Worm (Caenorhabditis elegans) whole organism, early embryonic: ENCODE data around the gene cyp-13B1.

Experiments used
- B0310.2 ChIP-seq: sonication (generic microtip); optimal IDR thresholded peaks from 2 replicates; lab custom pipeline; 2016; ENCODE audit warnings: mild to moderate bottlenecking, missing genetic modification characterization, missing compliant biosample characterization
- F13C5.2 ChIP-seq: sonication (generic microtip); optimal IDR thresholded peaks from 2 replicates; lab custom pipeline; 2017; ENCODE audit warnings: mild to moderate bottlenecking, missing genetic modification characterization, inconsistent platforms, missing compliant biosample characterization
- aly-1 ChIP-seq: sonication (generic microtip); optimal IDR thresholded peaks from 2 replicates; lab custom pipeline; 2016; ENCODE audit warnings: missing genetic modification characterization, missing compliant biosample characterization
- ama-1 ChIP-seq: fragments of 150-350 bp; optimal IDR thresholded peaks from 2 replicates; lab custom pipeline; 2014
- ceh-13 ChIP-seq: fragments of 200-800 bp; sonication (Bioruptor generic); optimal IDR thresholded peaks from 2 replicates; lab custom pipeline; 2018; ENCODE audit warnings: mild to moderate bottlenecking, missing genetic modification characterization, missing compliant biosample characterization
- ets-7 ChIP-seq: sonication (generic microtip); optimal IDR thresholded peaks from 2 replicates; lab custom pipeline; 2016; ENCODE audit warnings: missing genotype, missing genetic modification characterization, missing compliant biosample characterization
- flt-1 ChIP-seq: fragments of 200-800 bp; sonication (Bioruptor generic); IDR thresholded peaks from 2 replicates; pipeline ENCODE4 v1.3.6; 2022; ENCODE audit warnings: missing genetic modification characterization, missing compliant biosample characterization
- hmg-4 ChIP-seq: fragments of 200-800 bp; sonication (Bioruptor generic); optimal IDR thresholded peaks from 2 replicates; lab custom pipeline; 2018; ENCODE audit warnings: mild to moderate bottlenecking, missing genetic modification characterization, missing compliant biosample characterization
- pes-1 ChIP-seq: fragments of 200-800 bp; sonication (Bioruptor generic); IDR thresholded peaks from 2 replicates; pipeline ENCODE4 v1.3.6; 2022; ENCODE audit warnings: missing genetic modification reagents, missing genetic modification characterization, missing compliant biosample characterization
- scrt-1 ChIP-seq: fragments of 200-800 bp; sonication (Bioruptor generic); IDR thresholded peaks from 2 replicates; pipeline ENCODE4 v1.3.6; 2022; ENCODE audit warnings: missing genetic modification characterization, missing compliant biosample characterization
- sea-1 ChIP-seq: fragments of 200-800 bp; sonication (Bioruptor generic); conservative IDR thresholded peaks from 2 replicates; pipeline ENCODE4 v1.3.6; 2022; ENCODE audit warnings: missing genetic modification characterization, missing compliant biosample characterization
- tbx-37 ChIP-seq: fragments of 200-800 bp; sonication (Bioruptor generic); conservative IDR thresholded peaks from 2 replicates; pipeline ENCODE4 v1.3.6; 2022; ENCODE audit warnings: missing genetic modification reagents, missing genetic modification characterization, missing compliant biosample characterization
- tra-4 ChIP-seq: sonication (generic microtip); optimal IDR thresholded peaks from 2 replicates; lab custom pipeline; 2017; ENCODE audit warnings: missing genetic modification characterization, missing compliant biosample characterization

DNA sequence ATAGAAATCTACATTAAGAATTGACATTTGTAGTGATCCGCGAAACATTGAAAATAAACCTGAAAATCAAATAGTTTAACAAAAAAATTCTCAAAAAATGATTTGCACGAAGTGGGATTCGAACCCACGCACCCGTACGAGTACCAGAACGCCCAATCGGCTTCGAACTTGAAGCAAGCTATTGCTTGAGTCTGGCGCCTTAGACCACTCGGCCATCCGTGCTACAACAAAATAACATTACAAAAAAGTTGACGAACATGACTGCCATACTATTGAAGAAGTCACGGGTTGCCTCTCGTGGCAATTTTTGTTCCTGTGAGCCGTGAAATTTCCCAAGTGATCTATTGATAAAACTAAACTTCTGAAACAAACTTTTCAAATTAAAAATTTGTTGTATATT, 33.8 kb upstream of the cyp-13B1 start:
- TF ChIP-seq sea-1 (GFP tag; lab: Robert Waterston, UW) (no peak), ama-1 (no peak), F13C5.2 (tag; lab: Kevin White, UChicago) (no peak), tbx-37 (GFP tag; lab: Robert Waterston, UW) (no peak), ceh-13 (no peak), ets-7 (no peak), hmg-4 (GFP tag; lab: Kevin White, UChicago) (no peak), pes-1 (GFP tag; lab: Robert Waterston, UW) (no peak), aly-1 (tag; lab: Kevin White, UChicago) (no peak), flt-1 (GFP tag; lab: Robert Waterston, UW) (no peak), tra-4 (tag; lab: Kevin White, UChicago) (no peak), scrt-1 (GFP tag; lab: Robert Waterston, UW) (no peak), B0310.2 (no peak)
